Worm (Caenorhabditis elegans): ENCODE results near the gene T03F7.5.

ce11 chrV:11268791-11269190, 29.7 kb downstream of the T03F7.5 start, which contains the start of gene str-115:
- TF ChIP-seq ceh-14 (tag; optimal IDR thresholded peaks at IDR 0.05), result no peak
- TF ChIP-seq nhr-11 (tag; optimal IDR thresholded peaks at IDR 0.05), result no peak
- TF ChIP-seq pha-4 (tag; optimal IDR thresholded peaks at IDR 0.05), result no peak
- TF ChIP-seq lim-6 (tag; optimal IDR thresholded peaks at IDR 0.05), result no peak

Measured in whole organism, late embryonic.